Fruit fly (Drosophila melanogaster) Kc167 (cell line): ENCODE data around the gene sty.

Source experiments
- Myc ChIP-seq: fragments of >200 bp; optimal IDR thresholded peaks from 2 replicates; lab custom pipeline; 2017; ENCODE audit warnings: missing external identifiers
- Sin3A ChIP-seq: fragments of >200 bp; optimal IDR thresholded peaks from 2 replicates; lab custom pipeline; 2018; ENCODE audit warnings: missing external identifiers
- h ChIP-seq: fragments of >200 bp; optimal IDR thresholded peaks from 3 replicates; lab custom pipeline; 2018; ENCODE audit warnings: missing external identifiers
- insv ChIP-seq: fragments of >200 bp; optimal IDR thresholded peaks from 3 replicates; lab custom pipeline; 2018; ENCODE audit warnings: missing external identifiers
- psq ChIP-seq: fragments of >200 bp; optimal IDR thresholded peaks from 2 replicates; lab custom pipeline; 2017; ENCODE audit warnings: missing external identifiers
- ttk ChIP-seq: sonication (Bioruptor generic); optimal IDR thresholded peaks from 2 replicates; lab custom pipeline; 2017; ENCODE audit warnings: missing external identifiers

Gene sty

dm6 chr3L:3396056-3396455 is 28.7 kb downstream of the sty start:
- TF ChIP-seq insv = no peak
- no peak for TF ChIP-seq Sin3A (lab: Kevin White, UChicago)
- no peak for TF ChIP-seq Myc (lab: Kevin White, UChicago)
- no peak for TF ChIP-seq h (lab: Kevin White, UChicago)
- no peak for TF ChIP-seq psq
- TF ChIP-seq ttk = no peak

- TF ChIP-seq psq (no peak), h (lab: Kevin White, UChicago) (no peak)
Observed at dm6 chr3L:3394854-3395723, 29.6 kb downstream of the sty start.

- TF ChIP-seq h (lab: Kevin White, UChicago) = no peak
- TF ChIP-seq psq = no peak
- no peak for TF ChIP-seq Myc (lab: Kevin White, UChicago)
- TF ChIP-seq Sin3A (lab: Kevin White, UChicago) = no peak
- no peak for TF ChIP-seq insv
- no peak for TF ChIP-seq ttk
Observed at dm6 chr3L:3393951-3394834, 30.5 kb downstream of the sty start.

dm6 chr3L:3391871-3392270 is 32.9 kb downstream of the sty start:
- TF ChIP-seq insv (no peak), psq (no peak), h (lab: Kevin White, UChicago) (no peak), ttk (no peak), Myc (lab: Kevin White, UChicago) (no peak), Sin3A (lab: Kevin White, UChicago) (no peak)

- TF ChIP-seq ttk (no peak), Sin3A (lab: Kevin White, UChicago) (no peak), psq (no peak)
Observed at dm6 chr3L:3390525-3390924, 34.2 kb downstream of the sty start.

dm6 chr3L:3389666-3390059 is 35.1 kb downstream of the sty start:
- TF ChIP-seq psq (no peak), h (lab: Kevin White, UChicago) (peak; percentile 46)

dm6 chr3L:3388708-3389665 is 35.7 kb downstream of the sty start:
- TF ChIP-seq psq = no peak
- no peak for TF ChIP-seq Sin3A (lab: Kevin White, UChicago)
- TF ChIP-seq ttk = no peak
- no peak for TF ChIP-seq Myc (lab: Kevin White, UChicago)
- TF ChIP-seq insv = no peak
- TF ChIP-seq h (lab: Kevin White, UChicago) = no peak

- no peak for TF ChIP-seq ttk
- no peak for TF ChIP-seq psq
- TF ChIP-seq h (lab: Kevin White, UChicago) = no peak
Observed at dm6 chr3L:3387619-3388018, 37.1 kb downstream of the sty start.

dm6 chr3L:3386730-3387129 is 38.0 kb downstream of the sty start:
- TF ChIP-seq Myc (lab: Kevin White, UChicago) = no peak
- TF ChIP-seq Sin3A (lab: Kevin White, UChicago) = no peak

- no peak for TF ChIP-seq psq
- no peak for TF ChIP-seq insv
- TF ChIP-seq Sin3A (lab: Kevin White, UChicago) = no peak
- TF ChIP-seq ttk = no peak
- no peak for TF ChIP-seq h (lab: Kevin White, UChicago)
- no peak for TF ChIP-seq Myc (lab: Kevin White, UChicago)
Observed at dm6 chr3L:3385437-3385802, 39.3 kb downstream of the sty start.

- no peak for TF ChIP-seq ttk
- no peak for TF ChIP-seq insv
- TF ChIP-seq Myc (lab: Kevin White, UChicago) = no peak
- TF ChIP-seq Sin3A (lab: Kevin White, UChicago) = no peak
- no peak for TF ChIP-seq psq
- TF ChIP-seq h (lab: Kevin White, UChicago) = no peak
Observed at dm6 chr3L:3384596-3385436, 39.9 kb downstream of the sty start.
